Fruit fly (Drosophila melanogaster): Measurements from ENCODE around the gene CG15395.

DNA sequence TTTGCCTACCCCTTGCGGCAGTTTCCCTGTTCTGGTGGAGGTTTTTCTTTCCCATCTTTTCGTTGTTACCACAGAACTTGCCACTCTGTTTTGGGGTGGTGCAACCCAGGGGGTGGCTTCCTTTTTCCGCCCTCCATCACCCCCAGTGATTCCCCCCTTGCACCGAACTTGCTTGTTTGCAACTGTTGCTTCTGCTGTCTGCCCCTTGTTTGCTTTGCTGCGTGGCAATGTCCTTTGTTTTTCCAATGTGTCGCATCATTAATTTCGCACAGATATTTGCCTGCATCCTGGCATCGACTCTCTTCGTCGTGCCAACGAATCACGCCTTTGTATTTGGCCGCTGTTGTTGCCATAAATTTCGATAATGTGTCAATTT is 27.2 kb downstream of the CG15395 start:
- TF ChIP-seq psq (optimal IDR thresholded peaks at IDR 0.05) (no peak), h (optimal IDR thresholded peaks at IDR 0.05) (no peak), ttk (optimal IDR thresholded peaks at IDR 0.05) (no peak)

All from Kc167 (cell line).